Worm (Caenorhabditis elegans): ENCODE results near the gene hmg-11.

hmg-11 gene

ce11 chrII:4673670-4674069, 785 bp downstream of the hmg-11 start:
- no peak for TF ChIP-seq pes-1 (GFP tag; IDR thresholded peaks at IDR 0.05)
- no peak for TF ChIP-seq flt-1 (GFP tag; IDR thresholded peaks at IDR 0.05)
- no peak for TF ChIP-seq ama-1 (optimal IDR thresholded peaks at IDR 0.05)
- no peak for TF ChIP-seq hmg-4 (GFP tag; optimal IDR thresholded peaks at IDR 0.05)
- TF ChIP-seq hnd-1 (tag; optimal IDR thresholded peaks at IDR 0.05): no peak
- TF ChIP-seq tbx-37 (GFP tag; conservative IDR thresholded peaks at IDR 0.05): no peak
- no peak for TF ChIP-seq tbx-11 (GFP tag; IDR thresholded peaks at IDR 0.05)
- no peak for TF ChIP-seq aly-1 (tag; optimal IDR thresholded peaks at IDR 0.05)
- TF ChIP-seq F13C5.2 (tag; optimal IDR thresholded peaks at IDR 0.05): no peak
- TF ChIP-seq sea-1 (GFP tag; conservative IDR thresholded peaks at IDR 0.05): no peak
- TF ChIP-seq tra-4 (tag; optimal IDR thresholded peaks at IDR 0.05): no peak
- no peak for TF ChIP-seq ceh-36 (tag; optimal IDR thresholded peaks at IDR 0.05)
- TF ChIP-seq ets-7 (tag; optimal IDR thresholded peaks at IDR 0.05): no peak
- TF ChIP-seq B0310.2 (tag; optimal IDR thresholded peaks at IDR 0.05): no peak
- TF ChIP-seq hmbx-1 (tag; optimal IDR thresholded peaks at IDR 0.05): no peak
- TF ChIP-seq scrt-1 (GFP tag; IDR thresholded peaks at IDR 0.05): no peak

DNA sequence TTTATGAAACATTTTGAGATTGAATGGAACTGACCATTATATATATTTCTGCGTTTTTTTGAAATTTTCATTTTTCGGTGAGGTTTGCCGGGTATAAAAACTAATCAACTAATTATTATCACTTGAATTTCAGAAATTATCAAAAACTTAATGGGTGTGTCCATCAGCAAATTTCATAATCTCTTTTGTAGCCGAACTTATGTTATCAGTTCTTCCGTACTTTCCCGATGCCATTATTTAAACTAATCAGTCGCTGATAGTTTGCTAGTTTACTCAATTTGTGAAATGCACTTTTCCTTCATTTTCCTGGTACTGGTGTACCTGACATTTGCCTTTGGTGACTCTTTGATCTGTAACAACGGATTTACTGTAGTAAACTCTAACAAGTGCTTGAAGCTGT, 1.3 kb downstream of the hmg-11 start:
- TF ChIP-seq tbx-11 (GFP tag; IDR thresholded peaks at IDR 0.05) (no peak), scrt-1 (GFP tag; IDR thresholded peaks at IDR 0.05) (no peak), pes-1 (GFP tag; IDR thresholded peaks at IDR 0.05) (no peak), sea-1 (GFP tag; conservative IDR thresholded peaks at IDR 0.05) (no peak), tra-4 (tag; optimal IDR thresholded peaks at IDR 0.05) (no peak), ets-7 (tag; optimal IDR thresholded peaks at IDR 0.05) (no peak), ceh-36 (tag; optimal IDR thresholded peaks at IDR 0.05) (no peak)

DNA sequence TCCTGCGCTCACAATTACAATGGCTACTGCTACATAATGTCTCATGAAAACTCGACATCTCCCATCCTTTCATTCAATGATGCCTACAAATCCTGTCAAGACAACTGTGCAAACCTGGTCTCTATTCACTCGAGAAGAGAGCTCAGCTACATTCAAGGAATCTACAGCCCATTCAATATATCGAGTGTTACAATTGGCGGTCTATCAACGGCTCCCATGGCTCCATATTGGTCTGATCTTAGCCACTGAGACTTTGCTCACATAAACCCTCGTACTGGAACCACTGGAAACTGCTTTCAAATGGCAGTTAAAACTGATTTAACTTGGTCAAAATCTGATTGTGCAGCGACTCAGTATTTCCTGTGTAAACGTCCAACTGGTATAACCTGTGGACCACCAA, 2.6 kb downstream of the hmg-11 start, which contains the start of gene T05A7.3:
T05A7.3 (plus strand) TSS at position 301 of the 400 bp plus-strand sequence.
- no peak for TF ChIP-seq ets-7 (tag; optimal IDR thresholded peaks at IDR 0.05)
- no peak for TF ChIP-seq tra-4 (tag; optimal IDR thresholded peaks at IDR 0.05)

- no peak for TF ChIP-seq hmg-4 (GFP tag; optimal IDR thresholded peaks at IDR 0.05)
- no peak for TF ChIP-seq flt-1 (GFP tag; IDR thresholded peaks at IDR 0.05)
- TF ChIP-seq tbx-37 (GFP tag; conservative IDR thresholded peaks at IDR 0.05): no peak
- no peak for TF ChIP-seq hmbx-1 (tag; optimal IDR thresholded peaks at IDR 0.05)
- no peak for TF ChIP-seq ets-7 (tag; optimal IDR thresholded peaks at IDR 0.05)
These were observed 3.4 kb downstream of the hmg-11 start for ce11 chrII:4676241-4676640.

DNA sequence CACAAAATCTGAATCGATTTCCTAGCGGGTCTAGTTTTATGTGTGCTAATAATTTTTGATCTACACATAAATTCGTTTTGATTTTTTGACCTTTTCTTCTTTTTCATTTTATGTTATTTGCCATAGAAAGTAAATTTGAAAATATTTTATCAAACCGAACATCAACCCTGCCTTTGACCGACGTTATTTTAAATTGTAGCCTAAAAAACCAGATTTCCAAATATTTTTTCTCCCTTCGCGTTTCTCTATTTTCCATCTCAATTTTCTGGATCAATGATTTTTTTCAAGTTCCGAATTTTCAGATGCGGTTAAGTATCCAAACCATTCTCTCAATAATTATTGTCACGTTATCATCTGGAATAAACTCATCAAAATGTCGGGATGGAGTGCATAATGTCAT, 5.0 kb downstream of the hmg-11 start, which contains the start of gene T05A7.1:
T05A7.1 (plus strand) TSS at position 301 of the 400 bp plus-strand sequence.
- no peak for TF ChIP-seq ama-1 (optimal IDR thresholded peaks at IDR 0.05)
- no peak for TF ChIP-seq sea-1 (GFP tag; conservative IDR thresholded peaks at IDR 0.05)
- TF ChIP-seq tbx-11 (GFP tag; IDR thresholded peaks at IDR 0.05): no peak
- no peak for TF ChIP-seq aly-1 (tag; optimal IDR thresholded peaks at IDR 0.05)
- TF ChIP-seq pes-1 (GFP tag; IDR thresholded peaks at IDR 0.05): no peak
- no peak for TF ChIP-seq hmbx-1 (tag; optimal IDR thresholded peaks at IDR 0.05)
- TF ChIP-seq tbx-37 (GFP tag; conservative IDR thresholded peaks at IDR 0.05): no peak
- TF ChIP-seq F13C5.2 (tag; optimal IDR thresholded peaks at IDR 0.05): no peak
- TF ChIP-seq B0310.2 (tag; optimal IDR thresholded peaks at IDR 0.05): no peak
- no peak for TF ChIP-seq ceh-13 (GFP tag; optimal IDR thresholded peaks at IDR 0.05)
- no peak for TF ChIP-seq ceh-36 (tag; optimal IDR thresholded peaks at IDR 0.05)
- no peak for TF ChIP-seq tra-4 (tag; optimal IDR thresholded peaks at IDR 0.05)
- TF ChIP-seq hmg-4 (GFP tag; optimal IDR thresholded peaks at IDR 0.05): no peak
- no peak for TF ChIP-seq ets-7 (tag; optimal IDR thresholded peaks at IDR 0.05)
- no peak for TF ChIP-seq hnd-1 (tag; optimal IDR thresholded peaks at IDR 0.05)
- no peak for TF ChIP-seq scrt-1 (GFP tag; IDR thresholded peaks at IDR 0.05)

DNA sequence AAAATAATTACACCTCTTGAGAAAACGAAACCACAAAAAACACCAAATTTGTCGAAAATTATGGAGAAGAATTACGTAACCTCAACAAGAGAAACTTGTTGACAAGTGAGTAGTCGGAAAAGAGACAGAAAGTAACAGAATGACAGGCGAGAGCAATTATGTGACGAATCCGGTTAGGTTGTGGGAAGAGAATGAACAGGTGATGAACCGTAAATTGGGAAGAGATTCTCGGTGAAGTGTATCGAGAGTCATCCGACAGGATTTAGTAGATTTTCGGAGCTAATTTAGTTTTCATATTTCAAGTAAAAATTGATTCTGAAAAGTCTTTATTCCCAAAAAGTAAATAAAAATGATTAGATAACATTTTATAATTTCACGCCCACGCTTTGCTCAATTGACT, 8.5 kb downstream of the hmg-11 start, which contains the start of gene T05A7.7:
T05A7.7 (minus strand) TSS at position 101 of the 400 bp plus-strand sequence.
- no peak for TF ChIP-seq F13C5.2 (tag; optimal IDR thresholded peaks at IDR 0.05)

- TF ChIP-seq tbx-37 (GFP tag; conservative IDR thresholded peaks at IDR 0.05) (no peak), ceh-13 (GFP tag; optimal IDR thresholded peaks at IDR 0.05) (no peak), F13C5.2 (tag; optimal IDR thresholded peaks at IDR 0.05) (no peak), aly-1 (tag; optimal IDR thresholded peaks at IDR 0.05) (no peak), tbx-11 (GFP tag; IDR thresholded peaks at IDR 0.05) (no peak), hmg-4 (GFP tag; optimal IDR thresholded peaks at IDR 0.05) (no peak), ceh-36 (tag; optimal IDR thresholded peaks at IDR 0.05) (no peak), ama-1 (optimal IDR thresholded peaks at IDR 0.05) (no peak), scrt-1 (GFP tag; IDR thresholded peaks at IDR 0.05) (no peak), pes-1 (GFP tag; IDR thresholded peaks at IDR 0.05) (no peak), hmbx-1 (tag; optimal IDR thresholded peaks at IDR 0.05) (no peak), B0310.2 (tag; optimal IDR thresholded peaks at IDR 0.05) (no peak), flt-1 (GFP tag; IDR thresholded peaks at IDR 0.05) (no peak), hnd-1 (tag; optimal IDR thresholded peaks at IDR 0.05) (no peak)
These were observed 10.8 kb downstream of the hmg-11 start, which contains the start of gene sre-40 for ce11 chrII:4683693-4684092. sre-40 (minus strand) TSS chrII:4683793.

DNA sequence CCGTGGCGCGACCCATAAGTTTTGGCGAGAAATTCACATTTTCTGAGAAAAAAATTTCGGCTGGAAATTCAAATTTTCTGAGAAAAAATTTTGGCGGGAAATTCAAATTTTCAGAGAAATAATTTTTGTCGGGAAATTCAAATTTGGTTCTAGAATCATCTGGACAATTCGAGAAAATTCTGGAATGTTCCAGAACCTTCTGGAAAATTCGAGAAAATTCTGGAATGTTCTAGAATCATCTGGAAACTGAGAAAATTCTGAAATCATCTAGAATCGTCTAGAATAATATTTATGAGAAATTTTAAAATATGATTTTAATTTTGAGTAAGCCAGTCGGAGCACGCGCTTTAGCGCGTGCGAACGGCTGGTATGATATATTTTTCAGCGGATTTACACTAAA, 12.0 kb downstream of the hmg-11 start:
- no peak for TF ChIP-seq aly-1 (tag; optimal IDR thresholded peaks at IDR 0.05)
- no peak for TF ChIP-seq ama-1 (optimal IDR thresholded peaks at IDR 0.05)
- TF ChIP-seq tbx-37 (GFP tag; conservative IDR thresholded peaks at IDR 0.05): no peak
- no peak for TF ChIP-seq tra-4 (tag; optimal IDR thresholded peaks at IDR 0.05)
- TF ChIP-seq hnd-1 (tag; optimal IDR thresholded peaks at IDR 0.05): no peak
- TF ChIP-seq scrt-1 (GFP tag; IDR thresholded peaks at IDR 0.05): no peak
- no peak for TF ChIP-seq ets-7 (tag; optimal IDR thresholded peaks at IDR 0.05)
- TF ChIP-seq sea-1 (GFP tag; conservative IDR thresholded peaks at IDR 0.05): no peak
- no peak for TF ChIP-seq pes-1 (GFP tag; IDR thresholded peaks at IDR 0.05)
- no peak for TF ChIP-seq hmbx-1 (tag; optimal IDR thresholded peaks at IDR 0.05)
- no peak for TF ChIP-seq ceh-13 (GFP tag; optimal IDR thresholded peaks at IDR 0.05)
- TF ChIP-seq F13C5.2 (tag; optimal IDR thresholded peaks at IDR 0.05): no peak
